Worm (Caenorhabditis elegans): ENCODE data around the gene emc-3.

emc-3 gene

DNA sequence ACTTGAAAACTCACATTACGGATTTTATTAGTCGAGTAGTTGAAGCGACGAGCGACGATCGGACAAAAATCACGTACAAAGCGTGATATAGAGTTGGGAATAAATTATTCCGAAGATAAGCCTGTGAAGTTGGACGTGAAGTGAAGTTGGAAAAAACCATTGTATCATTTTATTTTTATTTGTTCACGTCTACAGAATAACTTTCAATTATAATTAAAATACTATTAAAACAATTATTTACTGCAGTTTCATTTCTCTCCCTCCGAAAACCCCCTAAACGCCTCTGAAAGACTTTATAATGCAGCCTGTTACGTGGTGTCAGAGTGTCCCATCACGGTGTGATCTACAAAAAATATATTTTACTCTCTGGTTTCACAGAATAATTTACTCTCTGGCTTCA, 21.6 kb downstream of the emc-3 start, which contains the start of gene Y62E10A.3:
Y62E10A.3 (minus strand) TSS at position 101 of the 400 bp plus-strand sequence.
- no peak for TF ChIP-seq unc-130 (tag; optimal IDR thresholded peaks at IDR 0.05)
- TF ChIP-seq swsn-7 (tag; optimal IDR thresholded peaks at IDR 0.05), result no peak
- TF ChIP-seq sox-4 (tag; optimal IDR thresholded peaks at IDR 0.05), result no peak
- no peak for TF ChIP-seq hlh-4 (tag; optimal IDR thresholded peaks at IDR 0.05)
- TF ChIP-seq snu-23 (GFP tag; optimal IDR thresholded peaks at IDR 0.05), result no peak
- TF ChIP-seq ets-5 (GFP tag; IDR thresholded peaks at IDR 0.05), result no peak
- no peak for TF ChIP-seq ceh-82 (tag; optimal IDR thresholded peaks at IDR 0.05)
- TF ChIP-seq tbx-2 (tag; optimal IDR thresholded peaks at IDR 0.05), result no peak
- no peak for TF ChIP-seq mab-9 (GFP tag; IDR thresholded peaks at IDR 0.05)
- no peak for TF ChIP-seq lsy-2 (tag; optimal IDR thresholded peaks at IDR 0.05)
- TF ChIP-seq dsc-1 (tag; optimal IDR thresholded peaks at IDR 0.05), result no peak
- TF ChIP-seq zip-4 (GFP tag; optimal IDR thresholded peaks at IDR 0.05), result no peak
- TF ChIP-seq nhr-237 (tag; optimal IDR thresholded peaks at IDR 0.05), result no peak
- TF ChIP-seq pax-3 (tag; optimal IDR thresholded peaks at IDR 0.05), result no peak
- no peak for TF ChIP-seq pqm-1 (tag; optimal IDR thresholded peaks at IDR 0.05)
- TF ChIP-seq nhr-77 (tag; optimal IDR thresholded peaks at IDR 0.05), result no peak

ce11 chrIV:13358488-13358887, 23.2 kb downstream of the emc-3 start, which contains the start of gene W02A2.8:
W02A2.8 (minus strand) TSS chrIV:13358588.
- no peak for TF ChIP-seq ama-1 (optimal IDR thresholded peaks at IDR 0.05)
- no peak for TF ChIP-seq xbp-1 (tag; optimal IDR thresholded peaks at IDR 0.05)
- no peak for TF ChIP-seq nhr-84 (tag; optimal IDR thresholded peaks at IDR 0.05)
- TF ChIP-seq lin-14 (GFP tag; optimal IDR thresholded peaks at IDR 0.05), result no peak
- TF ChIP-seq tbx-2 (tag; optimal IDR thresholded peaks at IDR 0.05), result no peak
- TF ChIP-seq pag-3 (tag; optimal IDR thresholded peaks at IDR 0.05; ENCODE audit: borderline replicate concordance, insufficient read depth), result no peak
- TF ChIP-seq egl-27 (tag; optimal IDR thresholded peaks at IDR 0.05), result no peak
- no peak for TF ChIP-seq nhr-71 (tag; optimal IDR thresholded peaks at IDR 0.05)
- TF ChIP-seq nhr-12 (tag; optimal IDR thresholded peaks at IDR 0.05), result no peak
- TF ChIP-seq lin-35 (GFP tag; optimal IDR thresholded peaks at IDR 0.05), result no peak
- TF ChIP-seq fkh-4 (tag; optimal IDR thresholded peaks at IDR 0.05; ENCODE audit: borderline replicate concordance), result no peak
- no peak for TF ChIP-seq lir-3 (tag; optimal IDR thresholded peaks at IDR 0.05; ENCODE audit: poor library complexity)
- TF ChIP-seq Y116A8C.19 (tag; optimal IDR thresholded peaks at IDR 0.05; ENCODE audit: borderline replicate concordance), result no peak
- no peak for TF ChIP-seq sup-37 (GFP tag; optimal IDR thresholded peaks at IDR 0.05)
- no peak for TF ChIP-seq C16A3.4 (tag; optimal IDR thresholded peaks at IDR 0.05)
- TF ChIP-seq nhr-77 (tag; optimal IDR thresholded peaks at IDR 0.05), result no peak
- TF ChIP-seq sox-4 (tag; optimal IDR thresholded peaks at IDR 0.05), result no peak
- no peak for TF ChIP-seq efl-3 (GFP tag; optimal IDR thresholded peaks at IDR 0.05)
- no peak for TF ChIP-seq zag-1 (tag; optimal IDR thresholded peaks at IDR 0.05)

- TF ChIP-seq ceh-8 (GFP tag; optimal IDR thresholded peaks at IDR 0.05) (no peak), unc-62 (GFP tag; optimal IDR thresholded peaks at IDR 0.05) (no peak), pqm-1 (tag; optimal IDR thresholded peaks at IDR 0.05) (no peak), aha-1 (tag; optimal IDR thresholded peaks at IDR 0.05) (no peak), fkh-10 (GFP tag; optimal IDR thresholded peaks at IDR 0.05) (no peak), C34B4.2 (tag; optimal IDR thresholded peaks at IDR 0.05) (no peak), pag-3 (tag; optimal IDR thresholded peaks at IDR 0.05; ENCODE audit: borderline replicate concordance, insufficient read depth) (no peak), unc-130 (tag; optimal IDR thresholded peaks at IDR 0.05) (no peak), blmp-1 (tag; optimal IDR thresholded peaks at IDR 0.05) (no peak), nhr-19 (GFP tag; conservative IDR thresholded peaks at IDR 0.05) (no peak), egl-27 (tag; optimal IDR thresholded peaks at IDR 0.05) (no peak), lin-15B (tag; optimal IDR thresholded peaks at IDR 0.05) (no peak), sox-4 (tag; optimal IDR thresholded peaks at IDR 0.05) (no peak), nhr-237 (tag; optimal IDR thresholded peaks at IDR 0.05) (no peak), sup-37 (GFP tag; optimal IDR thresholded peaks at IDR 0.05) (no peak), hlh-17 (GFP tag; optimal IDR thresholded peaks at IDR 0.05; ENCODE audit: borderline replicate concordance) (no peak), mef-2 (tag; optimal IDR thresholded peaks at IDR 0.05) (no peak), elt-3 (tag; optimal IDR thresholded peaks at IDR 0.05) (no peak), ama-1 (optimal IDR thresholded peaks at IDR 0.05) (no peak), lsy-2 (tag; optimal IDR thresholded peaks at IDR 0.05) (no peak)
These were observed 25.7 kb downstream of the emc-3 start for ce11 chrIV:13356005-13356404.

Data from whole organism, L1 larva.